Worm (Caenorhabditis elegans): Measurements from ENCODE around the gene T07F10.3.

DNA sequence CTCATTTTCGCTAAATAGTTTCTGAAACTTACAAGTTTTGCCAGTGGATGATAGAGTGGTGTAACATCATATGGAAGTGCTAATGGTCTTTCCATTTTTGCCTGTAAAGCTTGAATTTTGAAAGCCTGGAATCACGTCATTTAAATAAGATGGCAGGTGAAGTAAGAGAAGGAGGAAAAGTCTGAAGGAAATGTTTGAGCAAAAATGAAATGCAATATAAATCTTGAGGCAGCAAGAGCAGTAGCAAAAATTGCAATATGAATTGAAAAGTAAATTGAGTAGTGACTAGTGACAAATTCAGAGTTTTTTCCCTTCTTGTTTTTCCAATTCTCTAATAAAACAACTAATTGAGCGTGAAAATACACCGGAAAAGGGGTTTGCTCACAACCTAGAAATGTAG, 16.0 kb upstream of the T07F10.3 start, which contains the start of gene glb-24:
- TF ChIP-seq ceh-13 (GFP tag; optimal IDR thresholded peaks at IDR 0.05) (no peak), aly-1 (tag; optimal IDR thresholded peaks at IDR 0.05) (no peak), sea-1 (GFP tag; conservative IDR thresholded peaks at IDR 0.05) (no peak), B0310.2 (tag; optimal IDR thresholded peaks at IDR 0.05) (no peak), ama-1 (optimal IDR thresholded peaks at IDR 0.05) (no peak), tbx-37 (GFP tag; conservative IDR thresholded peaks at IDR 0.05) (no peak), pes-1 (GFP tag; IDR thresholded peaks at IDR 0.05) (no peak)
